Worm (Caenorhabditis elegans) whole organism, L4 larva: ENCODE results near the gene stdh-1.

Source experiments
- ces-1 ChIP-seq: fragments of 150-350 bp; sonication (generic microtip); optimal IDR thresholded peaks from 4 replicates; lab custom pipeline; 2014; ENCODE audit warnings: missing biosample characterization, missing genetic modification reagents, missing genetic modification characterization
- cey-2 ChIP-seq: sonication (generic microtip); optimal IDR thresholded peaks from 3 replicates; lab custom pipeline; 2017; ENCODE audit warnings: missing genetic modification characterization, mild to moderate bottlenecking, missing compliant biosample characterization, antibody characterized with exemption, borderline replicate concordance; ENCODE audit not compliant: insufficient read depth
- dve-1 ChIP-seq: sonication (generic microtip); optimal IDR thresholded peaks from 2 replicates; lab custom pipeline; 2017; ENCODE audit warnings: antibody characterized with exemption, mild to moderate bottlenecking, missing genetic modification characterization, missing compliant biosample characterization; ENCODE audit not compliant: insufficient read depth
- lin-15B ChIP-seq: fragments of 150-350 bp; sonication (generic microtip); optimal IDR thresholded peaks from 3 replicates; lab custom pipeline; 2014; ENCODE audit warnings: missing biosample characterization, missing genetic modification characterization
- saeg-2 ChIP-seq: fragments of 200-800 bp; sonication (Bioruptor generic); IDR thresholded peaks from 2 replicates; pipeline ENCODE4 v1.3.6; 2022; ENCODE audit warnings: missing genetic modification reagents, missing genetic modification characterization, missing compliant biosample characterization
- skn-1 ChIP-seq: fragments of 150-350 bp; optimal IDR thresholded peaks from 2 replicates; lab custom pipeline; 2014; ENCODE audit warnings: missing biosample characterization, missing genetic modification characterization
- snpc-4 ChIP-seq: fragments of 150-350 bp; optimal IDR thresholded peaks from 2 replicates; lab custom pipeline; 2014; ENCODE audit warnings: missing biosample characterization, missing genetic modification characterization
- unc-62 ChIP-seq, 3 experiments: fragments of 150-350 bp in 1 of 3; sonication (generic microtip); optimal IDR thresholded peaks in 2 of 3; peaks in 1 of 3; 1 replicate in 1 of 3; 2 replicates in 2 of 3; lab custom pipeline; 2014 to 2017; ENCODE audit warnings: missing biosample characterization in 3 of 3, missing genetic modification characterization in 3 of 3, missing genetic modification reagents in 3 of 3, missing genotype in 1 of 3
- zip-2 ChIP-seq: fragments of 150-350 bp; optimal IDR thresholded peaks from 2 replicates; lab custom pipeline; 2014; ENCODE audit warnings: missing biosample characterization, missing genetic modification characterization

- no peak for TF ChIP-seq cey-2 (tag; lab: Kevin White, UChicago)
- no peak for TF ChIP-seq skn-1
- TF ChIP-seq lin-15B (tag; lab: Kevin White, UChicago): no peak
- TF ChIP-seq saeg-2 (GFP tag; lab: Robert Waterston, UW): no peak
- no peak for TF ChIP-seq unc-62 (GFP tag; optimal IDR thresholded peaks at IDR 0.05 in 1 of 2; lab: Kevin White, UChicago)
- TF ChIP-seq unc-62 (tag; optimal IDR thresholded peaks at IDR 0.05; lab: Kevin White, UChicago): no peak
- TF ChIP-seq zip-2 (tag; lab: Kevin White, UChicago): no peak
- no peak for TF ChIP-seq ces-1 (GFP tag; lab: Kevin White, UChicago)
- TF ChIP-seq snpc-4: no peak
- TF ChIP-seq dve-1 (tag; lab: Kevin White, UChicago): no peak
Observed at ce11 chrV:13869551-13869950, 36.7 kb upstream of the stdh-1 start.
